Fruit fly (Drosophila melanogaster): ENCODE data around the gene Pkc98E.
A peak's percentile ranks its signal among the peaks of the same experiment; 100 is the strongest.

Gene Pkc98E

dm6 chr3R:29074001-29074609 is 35.1 kb downstream of the Pkc98E start (continued):
- TF ChIP-seq slp2 (GFP tag; optimal IDR thresholded peaks at IDR 0.05): no peak
- no peak for TF ChIP-seq sim (GFP tag; IDR thresholded peaks at IDR 0.05)
- TF ChIP-seq CG11560 (tag; IDR thresholded peaks at IDR 0.05): no peak
- TF ChIP-seq CG12155 (GFP tag; optimal IDR thresholded peaks at IDR 0.05): peak; percentile 30
- TF ChIP-seq CG12769 (tag; optimal IDR thresholded peaks at IDR 0.05): peak; percentile 78
- peak; percentile 77 for TF ChIP-seq sug (tag; optimal IDR thresholded peaks at IDR 0.05)
- TF ChIP-seq CG17359 (tag; optimal IDR thresholded peaks at IDR 0.05): no peak
- peak; percentile 70 for TF ChIP-seq Kr (GFP tag; optimal IDR thresholded peaks at IDR 0.05)
- TF ChIP-seq CG9727 (GFP tag; optimal IDR thresholded peaks at IDR 0.05): no peak
- TF ChIP-seq en (GFP tag; optimal IDR thresholded peaks at IDR 0.05): no peak
- no peak for TF ChIP-seq Ada2b (GFP tag; IDR thresholded peaks at IDR 0.05)
- peak; percentile 90 for TF ChIP-seq grn (GFP tag; optimal IDR thresholded peaks at IDR 0.05)
- TF ChIP-seq so (GFP tag; IDR thresholded peaks at IDR 0.05): no peak
- TF ChIP-seq Eip74EF (GFP tag; optimal IDR thresholded peaks at IDR 0.05): no peak
- TF ChIP-seq Asciz (GFP tag; optimal IDR thresholded peaks at IDR 0.05): no peak
- no peak for TF ChIP-seq Hand (GFP tag; optimal IDR thresholded peaks at IDR 0.05)
- peak; percentile 4 for TF ChIP-seq nau (GFP tag; optimal IDR thresholded peaks at IDR 0.05)
- TF ChIP-seq H2.0 (GFP tag; IDR thresholded peaks at IDR 0.05): no peak
- peak; percentile 63 for TF ChIP-seq cad (GFP tag; optimal IDR thresholded peaks at IDR 0.05)
- peak; percentile 18 for TF ChIP-seq CG18599 (GFP tag; optimal IDR thresholded peaks at IDR 0.05)
- no peak for TF ChIP-seq CG14860 (GFP tag; IDR thresholded peaks at IDR 0.05; ENCODE audit: partially characterized antibody)
- TF ChIP-seq ato (GFP tag; IDR thresholded peaks at IDR 0.05; ENCODE audit: partially characterized antibody): no peak
- TF ChIP-seq sens (GFP tag): peak; percentile 31
- no peak for TF ChIP-seq CG11085 (GFP tag; IDR thresholded peaks at IDR 0.05)
- no peak for TF ChIP-seq CG10565 (GFP tag; optimal IDR thresholded peaks at IDR 0.05)
- no peak for TF ChIP-seq Gug (GFP tag; IDR thresholded peaks at IDR 0.05)
- TF ChIP-seq repo (GFP tag; optimal IDR thresholded peaks at IDR 0.05): no peak
- peak; percentile 94 for TF ChIP-seq CG15479 (GFP tag; optimal IDR thresholded peaks at IDR 0.05)
- no peak for TF ChIP-seq Lpt (GFP tag; optimal IDR thresholded peaks at IDR 0.05)
- no peak for TF ChIP-seq ind (GFP tag; optimal IDR thresholded peaks at IDR 0.05)
- peak; percentile 96 for TF ChIP-seq bigmax (GFP tag; optimal IDR thresholded peaks at IDR 0.05)
- no peak for TF ChIP-seq CG11456 (GFP tag; IDR thresholded peaks at IDR 0.05)
- no peak for TF ChIP-seq Sox102F (GFP tag; optimal IDR thresholded peaks at IDR 0.05)
- no peak for TF ChIP-seq Nf-YA (GFP tag; IDR thresholded peaks at IDR 0.05)
- peak; percentile 32 for TF ChIP-seq sd (tag; optimal IDR thresholded peaks at IDR 0.05)
- no peak for TF ChIP-seq CG15269 (tag; optimal IDR thresholded peaks at IDR 0.05)
- peak; percentile 79; the same call in 2 of the 4 replicates for TF ChIP-seq chinmo (GFP tag; IDR thresholded peaks at IDR 0.05; ENCODE audit: partially characterized antibody)
- TF ChIP-seq CG10321 (GFP tag; IDR thresholded peaks at IDR 0.05): peak; percentile 41; the same call in 1 of the 2 replicates
- TF ChIP-seq nerfin-2 (GFP tag; IDR thresholded peaks at IDR 0.05; ENCODE audit: partially characterized antibody): no peak
- no peak for TF ChIP-seq NFAT (GFP tag; IDR thresholded peaks at IDR 0.05)
- TF ChIP-seq CG33557 (GFP tag; optimal IDR thresholded peaks at IDR 0.05): peak; percentile 27
- TF ChIP-seq CG7271 (tag; optimal IDR thresholded peaks at IDR 0.05): no peak
- no peak for TF ChIP-seq CG8388 (GFP tag; optimal IDR thresholded peaks at IDR 0.05)
- no peak for TF ChIP-seq chn (GFP tag; optimal IDR thresholded peaks at IDR 0.05)
- TF ChIP-seq CG32767 (GFP tag; IDR thresholded peaks at IDR 0.05): 0 out of 2 replicates have a peak, but pooled peaks have one; percentile 55
- TF ChIP-seq nom (GFP tag; optimal IDR thresholded peaks at IDR 0.05): peak; percentile 70
- TF ChIP-seq pb (GFP tag; optimal IDR thresholded peaks at IDR 0.05): no peak
- TF ChIP-seq CG13424 (tag; optimal IDR thresholded peaks at IDR 0.05): no peak
- TF ChIP-seq pan (optimal IDR thresholded peaks at IDR 0.05): no peak
- peak in 1 of 2 experiments; percentile 17 for TF ChIP-seq pan (GFP tag; optimal IDR thresholded peaks at IDR 0.05 in 1 of 2, IDR thresholded peaks at IDR 0.05 in 1 of 2)
